Worm (Caenorhabditis elegans) whole organism, L4/young adult: ENCODE results near the gene srb-1.

Source experiments
- W03F9.2 ChIP-seq: fragments of 150-350 bp; optimal IDR thresholded peaks from 2 replicates; lab custom pipeline; 2014; ENCODE audit warnings: missing biosample characterization, missing genetic modification characterization
- him-1 ChIP-seq: sonication (generic microtip); optimal IDR thresholded peaks from 2 replicates; lab custom pipeline; 2016; ENCODE audit warnings: missing genotype, missing genetic modification reagents, missing genetic modification characterization, missing compliant biosample characterization

DNA sequence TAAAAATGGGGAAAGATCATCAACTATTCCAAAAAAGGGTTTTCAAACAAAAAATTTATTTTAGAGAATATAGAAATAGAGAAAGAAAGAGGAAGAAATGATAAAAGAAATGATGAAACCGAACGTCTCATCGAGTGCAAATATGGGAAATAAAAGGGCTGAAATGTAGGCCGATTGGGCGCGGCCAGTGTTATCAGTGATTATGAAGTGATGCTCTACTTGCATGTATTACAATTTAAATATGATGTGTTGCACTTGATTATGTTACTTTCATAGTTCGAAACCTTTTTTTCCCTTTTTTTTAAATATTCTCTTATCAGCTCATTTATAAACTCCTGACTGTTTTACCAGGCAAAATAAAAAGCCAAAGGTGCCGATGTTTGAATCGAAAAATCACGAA is 20.9 kb upstream of the srb-1 start:
- TF ChIP-seq W03F9.2 (tag; lab: Kevin White, UChicago) (no peak), him-1 (tag; lab: Kevin White, UChicago) (no peak)
